Worm (Caenorhabditis elegans) whole organism, late embryonic: ENCODE results near the gene pigq-1.
A peak's percentile ranks its signal among the peaks of the same experiment; 100 is the strongest.

Experiments
- C08G9.2 ChIP-seq: sonication (generic microtip); optimal IDR thresholded peaks from 2 replicates; lab custom pipeline; 2016; ENCODE audit warnings: mild to moderate bottlenecking, missing genetic modification characterization, moderate library complexity, missing compliant biosample characterization
- ahr-1 ChIP-seq: sonication (generic microtip); optimal IDR thresholded peaks from 2 replicates; lab custom pipeline; 2016; ENCODE audit warnings: missing genetic modification characterization, missing compliant biosample characterization
- ama-1 ChIP-seq: fragments of 150-350 bp; optimal IDR thresholded peaks from 2 replicates; lab custom pipeline; 2014
- ceh-14 ChIP-seq: sonication (generic microtip); optimal IDR thresholded peaks from 2 replicates; lab custom pipeline; 2016; ENCODE audit warnings: missing genotype, missing genetic modification characterization, missing compliant biosample characterization
- ceh-18 ChIP-seq: sonication (generic microtip); optimal IDR thresholded peaks from 2 replicates; lab custom pipeline; 2016; ENCODE audit warnings: missing genetic modification characterization, missing compliant biosample characterization
- ceh-2 ChIP-seq: sonication (generic microtip); optimal IDR thresholded peaks from 2 replicates; lab custom pipeline; 2016; ENCODE audit warnings: missing genotype, missing genetic modification characterization, missing compliant biosample characterization
- ceh-30 ChIP-seq: fragments of 150-350 bp; optimal IDR thresholded peaks from 2 replicates; lab custom pipeline; 2014; ENCODE audit warnings: missing biosample characterization, missing genetic modification characterization
- ceh-34 ChIP-seq: sonication (generic microtip); optimal IDR thresholded peaks from 2 replicates; lab custom pipeline; 2016; ENCODE audit warnings: mild to moderate bottlenecking, missing genetic modification characterization, missing compliant biosample characterization
- ceh-45 ChIP-seq: fragments of 200-800 bp; sonication (Bioruptor generic); IDR thresholded peaks from 2 replicates; pipeline ENCODE4 v1.3.6; 2022; ENCODE audit warnings: missing genetic modification reagents, missing genetic modification characterization, missing compliant biosample characterization
- ceh-48 ChIP-seq: sonication (generic microtip); optimal IDR thresholded peaks from 2 replicates; lab custom pipeline; 2016; ENCODE audit warnings: missing genetic modification characterization, inconsistent platforms, missing compliant biosample characterization
- ceh-6 ChIP-seq: fragments of 200-800 bp; sonication (Bioruptor generic); optimal IDR thresholded peaks from 2 replicates; lab custom pipeline; 2018; ENCODE audit warnings: mild to moderate bottlenecking, missing genetic modification characterization, missing compliant biosample characterization
- ceh-9 ChIP-seq: sonication (generic microtip); optimal IDR thresholded peaks from 2 replicates; lab custom pipeline; 2016; ENCODE audit warnings: mild to moderate bottlenecking, missing genetic modification characterization, inconsistent platforms, missing compliant biosample characterization
- dmd-4 ChIP-seq: sonication (generic microtip); optimal IDR thresholded peaks from 2 replicates; lab custom pipeline; 2016; ENCODE audit warnings: borderline replicate concordance, missing genetic modification characterization, missing compliant biosample characterization
- dve-1 ChIP-seq: sonication (generic microtip); optimal IDR thresholded peaks from 2 replicates; lab custom pipeline; 2017; ENCODE audit warnings: antibody characterized with exemption, mild to moderate bottlenecking, missing genetic modification characterization, missing compliant biosample characterization
- elt-4 ChIP-seq: sonication (generic microtip); optimal IDR thresholded peaks from 2 replicates; lab custom pipeline; 2016; ENCODE audit warnings: missing genetic modification characterization, missing compliant biosample characterization
- ets-4 ChIP-seq: sonication (generic microtip); optimal IDR thresholded peaks from 2 replicates; lab custom pipeline; 2016; ENCODE audit warnings: missing genetic modification characterization, missing compliant biosample characterization
- fax-1 ChIP-seq: sonication (generic microtip); optimal IDR thresholded peaks from 2 replicates; lab custom pipeline; 2016; ENCODE audit warnings: missing genotype, missing genetic modification characterization, missing compliant biosample characterization
- hlh-13 ChIP-seq: fragments of 200-800 bp; sonication (Bioruptor generic); optimal IDR thresholded peaks from 2 replicates; lab custom pipeline; 2018; ENCODE audit warnings: mild to moderate bottlenecking, missing genetic modification characterization, missing compliant biosample characterization
- hlh-30 ChIP-seq: sonication (generic microtip); optimal IDR thresholded peaks from 2 replicates; lab custom pipeline; 2017; ENCODE audit warnings: antibody characterized with exemption, missing genetic modification characterization, missing compliant biosample characterization; ENCODE audit not compliant: insufficient read depth
- hlh-8 ChIP-seq: sonication (generic microtip); optimal IDR thresholded peaks from 2 replicates; lab custom pipeline; 2016; ENCODE audit warnings: missing genotype, missing genetic modification characterization, missing compliant biosample characterization
- lim-6 ChIP-seq: sonication (generic microtip); optimal IDR thresholded peaks from 2 replicates; lab custom pipeline; 2016; ENCODE audit warnings: missing genetic modification characterization, missing compliant biosample characterization
- nfya-1 ChIP-seq: sonication (generic microtip); optimal IDR thresholded peaks from 2 replicates; lab custom pipeline; 2017; ENCODE audit warnings: missing genetic modification characterization, mild to moderate bottlenecking, missing compliant biosample characterization, antibody characterized with exemption, moderate library complexity
- nhr-11 ChIP-seq: fragments of 150-350 bp; optimal IDR thresholded peaks from 2 replicates; lab custom pipeline; 2014; ENCODE audit warnings: missing biosample characterization, missing genetic modification characterization
- nhr-232 ChIP-seq: sonication (generic microtip); optimal IDR thresholded peaks from 2 replicates; lab custom pipeline; 2016; ENCODE audit warnings: missing genetic modification characterization, missing compliant biosample characterization
- npax-4 ChIP-seq: sonication (generic microtip); optimal IDR thresholded peaks from 2 replicates; lab custom pipeline; 2016; ENCODE audit warnings: missing genetic modification characterization, missing compliant biosample characterization
- pag-3 ChIP-seq: sonication (generic microtip); optimal IDR thresholded peaks from 2 replicates; lab custom pipeline; 2016; ENCODE audit warnings: missing compliant biosample characterization, missing genetic modification characterization, borderline replicate concordance
- pha-2 ChIP-seq: sonication (generic microtip); optimal IDR thresholded peaks from 2 replicates; lab custom pipeline; 2017; ENCODE audit warnings: mild to moderate bottlenecking, missing genetic modification characterization, missing compliant biosample characterization
- pha-4 ChIP-seq: fragments of 150-350 bp; optimal IDR thresholded peaks from 2 replicates; lab custom pipeline; 2018; ENCODE audit warnings: missing biosample characterization, missing genetic modification reagents, missing genetic modification characterization
- rnt-1 ChIP-seq: sonication (generic microtip); optimal IDR thresholded peaks from 2 replicates; lab custom pipeline; 2016; ENCODE audit warnings: missing genetic modification characterization, missing compliant biosample characterization
- tbx-2 ChIP-seq: sonication (generic microtip); optimal IDR thresholded peaks from 2 replicates; lab custom pipeline; 2016; ENCODE audit warnings: missing genetic modification characterization, missing compliant biosample characterization
- tbx-7 ChIP-seq: sonication (generic microtip); optimal IDR thresholded peaks from 2 replicates; lab custom pipeline; 2016; ENCODE audit warnings: missing genotype, missing genetic modification characterization, missing compliant biosample characterization
- unc-3 ChIP-seq, 2 experiments: fragments of 200-800 bp in 1 of 2; sonication (Bioruptor generic) in 1 of 2; sonication (generic microtip) in 1 of 2; conservative IDR thresholded peaks in 1 of 2; optimal IDR thresholded peaks in 1 of 2; 2 replicates each; pipeline versions ENCODE4 v1.3.6 to Lab custom; 2016 to 2022; ENCODE audit warnings: missing compliant biosample characterization in 2 of 2, missing genetic modification characterization in 2 of 2, missing genetic modification reagents in 1 of 2
- unc-42 ChIP-seq: sonication (generic microtip); optimal IDR thresholded peaks from 2 replicates; lab custom pipeline; 2016; ENCODE audit warnings: missing genotype, missing genetic modification characterization, missing compliant biosample characterization
- unc-86 ChIP-seq: sonication (generic microtip); optimal IDR thresholded peaks from 2 replicates; lab custom pipeline; 2016; ENCODE audit warnings: missing genetic modification characterization, missing compliant biosample characterization
- zip-5 ChIP-seq: sonication (generic microtip); optimal IDR thresholded peaks from 2 replicates; lab custom pipeline; 2016; ENCODE audit warnings: missing genetic modification characterization, missing compliant biosample characterization

pigq-1 gene

ce11 chrIV:11118837-11119491 is 28.1 kb downstream of the pigq-1 start, which contains the start of the genes imp-2 and enpl-1 (continued):
- no peak for TF ChIP-seq ceh-30 (tag; lab: Kevin White, UChicago)
- no peak for TF ChIP-seq lim-6 (tag; lab: Kevin White, UChicago)
- peak; percentile 58 for TF ChIP-seq tbx-7
- peak; percentile 83 for TF ChIP-seq unc-42 (tag; lab: Kevin White, UChicago)
- no peak for TF ChIP-seq fax-1 (tag; lab: Kevin White, UChicago)
- peak; percentile 100 for TF ChIP-seq nfya-1 (tag; lab: Kevin White, UChicago)
- TF ChIP-seq dve-1 (tag; lab: Kevin White, UChicago) = peak; percentile 51
- TF ChIP-seq ama-1 = no peak
- TF ChIP-seq ceh-45 (GFP tag; lab: Robert Waterston, UW) = no peak
- TF ChIP-seq ceh-14 = peak; percentile 46
- TF ChIP-seq zip-5 = no peak
- no peak for TF ChIP-seq ceh-6 (GFP tag; lab: Kevin White, UChicago)
- no peak for TF ChIP-seq nhr-232
- TF ChIP-seq ceh-9 (tag; lab: Kevin White, UChicago) = no peak
- TF ChIP-seq ceh-18 = peak; percentile 61
- TF ChIP-seq unc-3 (GFP tag; conservative IDR thresholded peaks at IDR 0.05; lab: Robert Waterston, UW) = peak; percentile 12; the same call in 1 of the 2 replicates
- peak; percentile 13 for TF ChIP-seq unc-3 (tag; optimal IDR thresholded peaks at IDR 0.05; lab: Kevin White, UChicago)
- no peak for TF ChIP-seq ahr-1 (tag; lab: Kevin White, UChicago)
- TF ChIP-seq C08G9.2 = peak; percentile 49
- peak; percentile 42 for TF ChIP-seq hlh-8 (tag; lab: Kevin White, UChicago)
- no peak for TF ChIP-seq hlh-13 (GFP tag; lab: Kevin White, UChicago)
- no peak for TF ChIP-seq nhr-11 (tag; lab: Kevin White, UChicago)
- peak; percentile 11 for TF ChIP-seq ets-4 (tag; lab: Kevin White, UChicago)
- TF ChIP-seq pag-3 (tag; lab: Kevin White, UChicago) = no peak
- peak; percentile 80 for TF ChIP-seq ceh-34
- TF ChIP-seq tbx-2 (tag; lab: Kevin White, UChicago) = peak; percentile 93
- peak; percentile 81 for TF ChIP-seq hlh-30
- TF ChIP-seq, all 69 proteins: peak for 31

ce11 chrIV:11112641-11113040 is 34.4 kb downstream of the pigq-1 start, which contains the start of gene clc-9:
Gene clc-9 (plus strand): TSS chrIV:11112941.
- TF ChIP-seq unc-42 (tag; lab: Kevin White, UChicago) (no peak), zip-5 (no peak), ceh-2 (tag; lab: Kevin White, UChicago) (no peak), hlh-8 (tag; lab: Kevin White, UChicago) (no peak), ceh-48 (tag; lab: Kevin White, UChicago) (no peak), rnt-1 (tag; lab: Kevin White, UChicago) (no peak), elt-4 (no peak), pha-4 (tag; lab: Kevin White, UChicago) (no peak), ceh-9 (tag; lab: Kevin White, UChicago) (no peak), unc-86 (tag; lab: Kevin White, UChicago) (no peak), npax-4 (tag; lab: Kevin White, UChicago) (no peak), dmd-4 (tag; lab: Kevin White, UChicago) (no peak), lim-6 (tag; lab: Kevin White, UChicago) (no peak), ets-4 (tag; lab: Kevin White, UChicago) (no peak), hlh-30 (no peak), pha-2 (tag; lab: Kevin White, UChicago) (no peak), unc-3 (GFP tag; conservative IDR thresholded peaks at IDR 0.05; lab: Robert Waterston, UW) (no peak), unc-3 (tag; optimal IDR thresholded peaks at IDR 0.05; lab: Kevin White, UChicago) (no peak)

- no peak for TF ChIP-seq nhr-232
- no peak for TF ChIP-seq pag-3 (tag; lab: Kevin White, UChicago)
Observed at ce11 chrIV:11111898-11112297, 35.1 kb downstream of the pigq-1 start.
